Fruit fly (Drosophila melanogaster): Measurements from ENCODE around the gene Dab.

Gene Dab

DNA sequence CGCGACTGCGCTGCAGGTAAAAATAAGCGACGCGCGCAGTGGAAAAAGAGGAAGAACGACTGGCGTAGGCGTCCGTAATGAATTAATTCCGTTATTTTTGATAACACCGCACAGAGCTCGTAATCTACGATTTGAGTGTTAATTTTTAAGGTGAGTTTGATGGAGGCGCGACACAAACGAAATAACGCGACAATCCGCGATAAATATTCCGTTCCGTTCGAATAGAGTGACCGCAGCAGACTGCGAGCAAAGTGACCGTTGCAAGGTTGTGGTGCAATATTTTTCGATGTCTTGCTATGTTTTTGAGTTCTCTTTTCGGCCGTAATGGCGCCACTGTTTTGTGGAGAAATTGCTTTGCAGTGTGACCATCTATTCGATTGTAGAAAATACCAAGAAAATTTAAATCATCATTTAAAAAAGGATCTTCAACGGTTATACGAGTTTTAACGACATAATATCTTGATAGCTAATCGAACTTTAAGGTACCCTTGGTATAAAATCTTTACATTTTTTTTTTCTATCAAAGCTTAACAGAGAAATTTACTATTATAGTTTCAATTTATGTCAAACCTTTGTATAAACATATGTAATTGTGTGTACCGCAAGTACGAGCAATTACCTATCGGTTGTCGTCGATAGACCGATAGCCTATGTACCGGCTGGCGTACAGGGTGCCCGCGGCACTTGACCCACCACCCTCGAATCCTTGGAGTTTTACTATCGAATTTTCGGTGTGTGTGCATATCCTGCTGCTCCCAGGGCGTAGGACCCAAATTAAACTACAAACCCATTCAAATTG lies at the start of gene Dab, which contains the start of the genes CG43954 and Lasp (continued):
- peak; percentile 9 for TF ChIP-seq CG7839 (tag; optimal IDR thresholded peaks at IDR 0.05)
- peak; percentile 5 for TF ChIP-seq CG7745 (tag; optimal IDR thresholded peaks at IDR 0.05)
- no peak for TF ChIP-seq Hmx (GFP tag; optimal IDR thresholded peaks at IDR 0.05)
- peak; percentile 56 for TF ChIP-seq gro (GFP tag; optimal IDR thresholded peaks at IDR 0.05)
- peak; percentile 61 for TF ChIP-seq stwl (tag; optimal IDR thresholded peaks at IDR 0.05)
- TF ChIP-seq croc (GFP tag; conservative IDR thresholded peaks at IDR 0.05): no peak
- no peak for TF ChIP-seq wdn (GFP tag; IDR thresholded peaks at IDR 0.05)
- TF ChIP-seq twi (tag; optimal IDR thresholded peaks at IDR 0.05): no peak
- TF ChIP-seq CG17385 (GFP tag; optimal IDR thresholded peaks at IDR 0.05): peak; percentile 82
- 0 out of 2 replicates have a peak, but pooled peaks have one; percentile 25 for TF ChIP-seq CG16779 (GFP tag; IDR thresholded peaks at IDR 0.05)
- TF ChIP-seq Blimp-1 (GFP tag; optimal IDR thresholded peaks at IDR 0.05): peak; percentile 15
- TF ChIP-seq ase (GFP tag; IDR thresholded peaks at IDR 0.05): no peak
- no peak for TF ChIP-seq CG6654 (GFP tag; optimal IDR thresholded peaks at IDR 0.05)
- TF ChIP-seq CG11696 (GFP tag; IDR thresholded peaks at IDR 0.05): no peak
- TF ChIP-seq gt (GFP tag; IDR thresholded peaks at IDR 0.05): no peak
- TF ChIP-seq maf-S (GFP tag; optimal IDR thresholded peaks at IDR 0.05): no peak
- TF ChIP-seq psq (GFP tag; optimal IDR thresholded peaks at IDR 0.05): peak; percentile 8
- TF ChIP-seq Atf3 (GFP tag; optimal IDR thresholded peaks at IDR 0.05): no peak
- TF ChIP-seq ash1 (GFP tag; optimal IDR thresholded peaks at IDR 0.05): no peak
- TF ChIP-seq BEAF-32 (GFP tag; optimal IDR thresholded peaks at IDR 0.05): peak; percentile 65
- no peak for TF ChIP-seq tup (GFP tag; optimal IDR thresholded peaks at IDR 0.05)
- no peak for TF ChIP-seq eyg (GFP tag; optimal IDR thresholded peaks at IDR 0.05)
- TF ChIP-seq CG12942 (GFP tag; optimal IDR thresholded peaks at IDR 0.05): peak; percentile 1
- no peak for TF ChIP-seq CG11560 (tag; IDR thresholded peaks at IDR 0.05)
- TF ChIP-seq bowl (GFP tag; IDR thresholded peaks at IDR 0.05): no peak
- peak; percentile 18 for TF ChIP-seq ac (GFP tag; optimal IDR thresholded peaks at IDR 0.05)
- peak; percentile 43; the same call in 1 of the 2 replicates for TF ChIP-seq CG3847 (GFP tag; IDR thresholded peaks at IDR 0.05)
- peak; percentile 51 for TF ChIP-seq nmo (GFP tag; optimal IDR thresholded peaks at IDR 0.05)
- TF ChIP-seq CG5180 (GFP tag; optimal IDR thresholded peaks at IDR 0.05): no peak
- no peak for TF ChIP-seq lov (optimal IDR thresholded peaks at IDR 0.05)
- 0 out of 3 replicates have a peak, but pooled peaks have one; percentile 40 for TF ChIP-seq lov (GFP tag; IDR thresholded peaks at IDR 0.05)
- TF ChIP-seq CG12659 (GFP tag; optimal IDR thresholded peaks at IDR 0.05): peak; percentile 59
- TF ChIP-seq cg (GFP tag; optimal IDR thresholded peaks at IDR 0.05): no peak
- TF ChIP-seq CG1233 (GFP tag; optimal IDR thresholded peaks at IDR 0.05): peak; percentile 16
- TF ChIP-seq jing (GFP tag; optimal IDR thresholded peaks at IDR 0.05): no peak
- no peak for TF ChIP-seq CG14441 (GFP tag; IDR thresholded peaks at IDR 0.05)
- no peak for TF ChIP-seq lilli (GFP tag; optimal IDR thresholded peaks at IDR 0.05)
- 0 out of 2 replicates have a peak, but pooled peaks have one; percentile 13 for TF ChIP-seq ap (GFP tag; IDR thresholded peaks at IDR 0.05)
- TF ChIP-seq salm (tag; optimal IDR thresholded peaks at IDR 0.05): peak; percentile 14
- TF ChIP-seq bsh (GFP tag; optimal IDR thresholded peaks at IDR 0.05): no peak
- TF ChIP-seq B-H1 (GFP tag; IDR thresholded peaks at IDR 0.05): no peak; the same call in 2 of the 3 replicates
- no peak for TF ChIP-seq kah (GFP tag; optimal IDR thresholded peaks at IDR 0.05)
- peak; percentile 38 for TF ChIP-seq Hsf (GFP tag; optimal IDR thresholded peaks at IDR 0.05)
- peak; percentile 19; the same call in 1 of the 2 replicates for TF ChIP-seq sob (GFP tag; IDR thresholded peaks at IDR 0.05)
- TF ChIP-seq CG11504 (tag; optimal IDR thresholded peaks at IDR 0.05): peak; percentile 47
- TF ChIP-seq prd (optimal IDR thresholded peaks at IDR 0.05): no peak
- TF ChIP-seq prd (GFP tag; IDR thresholded peaks at IDR 0.05): no peak
- TF ChIP-seq CG17186 (GFP tag; optimal IDR thresholded peaks at IDR 0.05): peak; percentile 59
- TF ChIP-seq CG10267 (tag; optimal IDR thresholded peaks at IDR 0.05): peak; percentile 47
- TF ChIP-seq CG7928 (GFP tag; optimal IDR thresholded peaks at IDR 0.05): no peak
